Worm (Caenorhabditis elegans) whole organism, L4/young adult: ENCODE measurements around the gene rpl-16.

Source experiments
- dao-5 ChIP-seq: sonication (generic microtip); optimal IDR thresholded peaks from 2 replicates; lab custom pipeline; 2016; ENCODE audit warnings: missing genotype, missing genetic modification characterization, moderate library complexity, missing compliant biosample characterization
- him-1 ChIP-seq: sonication (generic microtip); optimal IDR thresholded peaks from 2 replicates; lab custom pipeline; 2016; ENCODE audit warnings: missing genotype, missing genetic modification reagents, missing genetic modification characterization, missing compliant biosample characterization

DNA sequence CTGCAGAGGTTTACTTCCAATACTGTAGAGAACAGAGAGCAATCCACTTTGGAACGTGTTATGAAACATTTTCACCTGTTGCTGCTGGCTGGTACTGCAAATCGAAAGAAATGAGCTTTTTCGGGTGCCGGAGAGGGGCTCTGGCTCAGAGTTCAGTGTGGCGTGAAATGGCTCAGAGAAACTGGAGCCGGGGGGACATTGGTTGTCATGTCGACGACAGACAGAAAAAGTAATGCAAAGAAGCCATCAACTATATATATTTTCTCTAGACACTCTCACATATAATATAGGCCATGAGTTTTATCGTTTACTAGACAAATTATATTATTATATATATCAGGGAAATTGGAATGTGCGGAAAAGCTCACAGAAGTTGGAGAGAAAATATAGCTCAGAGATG is 34.0 kb upstream of the rpl-16 start, which contains the start of gene cfap-20:
- TF ChIP-seq him-1 (tag; lab: Kevin White, UChicago): no peak
- TF ChIP-seq dao-5: no peak
